Worm (Caenorhabditis elegans): ENCODE data around the gene nsph-4.2.
"Not testable (repeated sequence)": the region's sequence is repeated elsewhere in the genome, so short reads cannot be mapped to it uniquely, and the experiment has no call there.

Gene nsph-4.2

ce11 chrIV:5230530-5230929 is 11.9 kb downstream of the nsph-4.2 start, which contains the start of gene thn-5:
Gene thn-5, plus strand, starts transcription at chrIV:5230830.
- no peak for TF ChIP-seq tab-1 (GFP tag; IDR thresholded peaks at IDR 0.05)
- TF ChIP-seq klf-2 (GFP tag; conservative IDR thresholded peaks at IDR 0.05) = no peak
- TF ChIP-seq cog-1 (tag; optimal IDR thresholded peaks at IDR 0.05) = no peak
- no peak for TF ChIP-seq ref-1 (GFP tag; conservative IDR thresholded peaks at IDR 0.05)
- TF ChIP-seq med-1 (GFP tag; optimal IDR thresholded peaks at IDR 0.05; ENCODE audit: insufficient read depth) = no peak
- TF ChIP-seq ztf-23 (GFP tag; IDR thresholded peaks at IDR 0.05) = no peak
- TF ChIP-seq flt-1 (GFP tag; IDR thresholded peaks at IDR 0.05) = no peak
- TF ChIP-seq ztf-29 (GFP tag; IDR thresholded peaks at IDR 0.05) = no peak
- TF ChIP-seq T22C8.4 (GFP tag; IDR thresholded peaks at IDR 0.05) = no peak

- TF ChIP-seq ztf-23, T22C8.4, tab-1 (GFP tag; IDR thresholded peaks at IDR 0.05): not testable (repeated sequence)
These were observed 36.1 kb downstream of the nsph-4.2 start, which contains the start of gene F36H12.10 for ce11 chrIV:5254678-5255077. Gene F36H12.10, minus strand, starts transcription at chrIV:5254778.

- not testable (repeated sequence) for TF ChIP-seq tab-1 (GFP tag; IDR thresholded peaks at IDR 0.05); ref-1 (GFP tag; conservative IDR thresholded peaks at IDR 0.05); ztf-23 (GFP tag; IDR thresholded peaks at IDR 0.05)
These were observed 38.1 kb downstream of the nsph-4.2 start, which contains the start of gene F36H12.9 for ce11 chrIV:5256731-5257130. Gene F36H12.9, plus strand, starts transcription at chrIV:5257031.

ce11 chrIV:5258385-5258784 is 39.8 kb downstream of the nsph-4.2 start, which contains the start of gene ttbk-2.1:
Gene ttbk-2.1, plus strand, starts transcription at chrIV:5258685.
- TF ChIP-seq tab-1 (GFP tag; IDR thresholded peaks at IDR 0.05); cog-1 (tag; optimal IDR thresholded peaks at IDR 0.05); ref-1 (GFP tag; conservative IDR thresholded peaks at IDR 0.05): not testable (repeated sequence)

- not testable (repeated sequence) for TF ChIP-seq ztf-29 (GFP tag; IDR thresholded peaks at IDR 0.05); ref-1 (GFP tag; conservative IDR thresholded peaks at IDR 0.05); ztf-23 (GFP tag; IDR thresholded peaks at IDR 0.05)
These were observed 41.7 kb downstream of the nsph-4.2 start, which contains the start of gene msp-19 for ce11 chrIV:5260289-5260688. Gene msp-19, plus strand, starts transcription at chrIV:5260589.

ce11 chrIV:5266474-5266873 is 47.9 kb downstream of the nsph-4.2 start, which contains the start of gene F36H12.5:
Gene F36H12.5, plus strand, starts transcription at chrIV:5266774.
- TF ChIP-seq flt-1 (GFP tag; IDR thresholded peaks at IDR 0.05) (no peak), klf-2 (GFP tag; conservative IDR thresholded peaks at IDR 0.05) (no peak), T22C8.4 (GFP tag; IDR thresholded peaks at IDR 0.05) (no peak), ztf-29 (GFP tag; IDR thresholded peaks at IDR 0.05) (no peak), tab-1 (GFP tag; IDR thresholded peaks at IDR 0.05) (no peak), ref-1 (GFP tag; conservative IDR thresholded peaks at IDR 0.05) (no peak)

- TF ChIP-seq med-1 (GFP tag; optimal IDR thresholded peaks at IDR 0.05; ENCODE audit: insufficient read depth) (no peak), cog-1 (tag; optimal IDR thresholded peaks at IDR 0.05) (no peak), flt-1 (GFP tag; IDR thresholded peaks at IDR 0.05) (no peak), tab-1 (GFP tag; IDR thresholded peaks at IDR 0.05) (no peak), ztf-29 (GFP tag; IDR thresholded peaks at IDR 0.05) (no peak), klf-2 (GFP tag; conservative IDR thresholded peaks at IDR 0.05) (no peak), ref-1 (GFP tag; conservative IDR thresholded peaks at IDR 0.05) (no peak), T22C8.4 (GFP tag; IDR thresholded peaks at IDR 0.05) (no peak), ztf-23 (GFP tag; IDR thresholded peaks at IDR 0.05) (no peak)
These were observed 50.2 kb downstream of the nsph-4.2 start, which contains the start of gene F36H12.4 for ce11 chrIV:5268803-5269202. Gene F36H12.4, plus strand, starts transcription at chrIV:5269103.

Measured in whole organism, midembryonic.